Fruit fly (Drosophila melanogaster) whole organism, wandering third instar larva: ENCODE results near the gene MCTS1.

Source experiments
- Abd-B ChIP-seq: fragments of >200 bp; optimal IDR thresholded peaks from 2 replicates; lab custom pipeline; 2017; ENCODE audit warnings: missing biosample characterization, missing genetic modification characterization
- CG32264 ChIP-seq: fragments of 200-800 bp; sonication (Bioruptor generic); optimal IDR thresholded peaks from 2 replicates; lab custom pipeline; 2016; ENCODE audit warnings: missing biosample characterization, missing genetic modification characterization
- CrebA ChIP-seq: fragments of 200-800 bp; sonication (Bioruptor generic); optimal IDR thresholded peaks from 2 replicates; lab custom pipeline; 2016; ENCODE audit warnings: missing biosample characterization, mild to moderate bottlenecking, missing genetic modification characterization, borderline replicate concordance
- Dfd ChIP-seq: fragments of >200 bp; optimal IDR thresholded peaks from 2 replicates; lab custom pipeline; 2017; ENCODE audit warnings: missing biosample characterization, missing genetic modification characterization
- HLH106 ChIP-seq: fragments of 200-800 bp; optimal IDR thresholded peaks from 3 replicates; lab custom pipeline; 2019; ENCODE audit warnings: missing biosample characterization, mild to moderate bottlenecking, missing genetic modification characterization, moderate library complexity
- Hnf4 ChIP-seq: fragments of 200-800 bp; sonication (Bioruptor generic); optimal IDR thresholded peaks from 2 replicates; lab custom pipeline; 2016; ENCODE audit warnings: missing biosample characterization, mild to moderate bottlenecking, missing genetic modification characterization
- Hr78 ChIP-seq: fragments of >200 bp; optimal IDR thresholded peaks from 2 replicates; lab custom pipeline; 2017; ENCODE audit warnings: missing biosample characterization, missing genetic modification characterization
- Hr83 ChIP-seq: fragments of 200-300 bp; sonication (Bioruptor generic); optimal IDR thresholded peaks from 2 replicates; lab custom pipeline; 2016; ENCODE audit warnings: missing biosample characterization, mild to moderate bottlenecking, missing genetic modification characterization, moderate library complexity; ENCODE audit not compliant: poor library complexity, severe bottlenecking
- Jra ChIP-seq: sonication (Bioruptor generic); optimal IDR thresholded peaks from 2 replicates; lab custom pipeline; 2016; ENCODE audit warnings: missing biosample characterization, missing genetic modification characterization
- Mio ChIP-seq: sonication (Bioruptor generic); optimal IDR thresholded peaks from 2 replicates; lab custom pipeline; 2016; ENCODE audit warnings: missing biosample characterization, missing genetic modification characterization
- N ChIP-seq: fragments of >200 bp; optimal IDR thresholded peaks from 2 replicates; lab custom pipeline; 2018; ENCODE audit warnings: missing biosample characterization, missing external identifiers, missing genetic modification characterization
- OdsH ChIP-seq: fragments of 200-800 bp; sonication (Bioruptor generic); optimal IDR thresholded peaks from 2 replicates; lab custom pipeline; 2016; ENCODE audit warnings: missing biosample characterization, mild to moderate bottlenecking, missing genetic modification characterization
- Rel ChIP-seq, 2 experiments: fragments of 200-800 bp; sonication (Bioruptor generic) in 1 of 2; optimal IDR thresholded peaks; 2 replicates in 1 of 2; 3 replicates in 1 of 2; lab custom pipeline; 2016 to 2019; ENCODE audit warnings: mild to moderate bottlenecking in 2 of 2, missing biosample characterization in 2 of 2, missing genetic modification characterization in 2 of 2, moderate library complexity in 1 of 2
- Sp1 ChIP-seq: fragments of 200-800 bp; sonication (Bioruptor generic); optimal IDR thresholded peaks from 3 replicates; lab custom pipeline; 2019; ENCODE audit warnings: missing biosample characterization, mild to moderate bottlenecking, missing genetic modification characterization, moderate library complexity
- br ChIP-seq: fragments of 200-800 bp; sonication (Bioruptor generic); optimal IDR thresholded peaks from 2 replicates; lab custom pipeline; 2016; ENCODE audit warnings: missing biosample characterization, missing genetic modification characterization
- dl ChIP-seq, 2 experiments: fragments of 175-275, 200-275 bp in 1 of 2; fragments of 200-275 bp in 1 of 2; sonication (Bioruptor generic); optimal IDR thresholded peaks; lab custom pipeline; 2018; ENCODE audit warnings: mild to moderate bottlenecking in 2 of 2, missing biosample characterization in 2 of 2, missing genetic modification characterization in 2 of 2, moderate library complexity in 2 of 2; ENCODE audit not compliant: partially characterized antibody in 2 of 2, insufficient read depth in 1 of 2
- dmrt93B ChIP-seq: fragments of 200-800 bp; sonication (Bioruptor generic); optimal IDR thresholded peaks from 2 replicates; lab custom pipeline; 2018; ENCODE audit warnings: missing biosample characterization, mild to moderate bottlenecking, missing genetic modification characterization
- dsf ChIP-seq: sonication (Bioruptor generic); optimal IDR thresholded peaks from 2 replicates; lab custom pipeline; 2016; ENCODE audit warnings: missing biosample characterization, missing genetic modification characterization, borderline replicate concordance
- ey ChIP-seq: fragments of 200-800 bp; sonication (Bioruptor generic); optimal IDR thresholded peaks from 2 replicates; lab custom pipeline; 2016; ENCODE audit warnings: missing biosample characterization, missing genetic modification characterization
- foxo ChIP-seq, 2 experiments: fragments of 200-800 bp; sonication (Bioruptor generic); optimal IDR thresholded peaks; 2 replicates in 1 of 2; 3 replicates in 1 of 2; lab custom pipeline; 2016 to 2017; ENCODE audit warnings: missing biosample characterization in 2 of 2, missing genetic modification characterization in 2 of 2
- fru ChIP-seq: fragments of 200-800 bp; sonication (Bioruptor generic); optimal IDR thresholded peaks from 3 replicates; lab custom pipeline; 2016; ENCODE audit warnings: missing biosample characterization, mild to moderate bottlenecking, missing genetic modification characterization
- h ChIP-seq: fragments of 200-800 bp; sonication (Bioruptor generic); optimal IDR thresholded peaks from 3 replicates; lab custom pipeline; 2016; ENCODE audit warnings: missing biosample characterization, mild to moderate bottlenecking, missing genetic modification characterization
- jim ChIP-seq: fragments of 175-275, 200-325 bp; sonication (Bioruptor generic); optimal IDR thresholded peaks from 2 replicates; lab custom pipeline; 2016; ENCODE audit warnings: missing biosample characterization, mild to moderate bottlenecking, missing genetic modification characterization
- lola ChIP-seq: fragments of >200 bp; optimal IDR thresholded peaks from 2 replicates; lab custom pipeline; 2017; ENCODE audit warnings: missing biosample characterization, missing genetic modification characterization
- pan ChIP-seq: fragments of >200 bp; optimal IDR thresholded peaks from 2 replicates; lab custom pipeline; 2017
- psq ChIP-seq: fragments of 200-800 bp; sonication (Bioruptor generic); optimal IDR thresholded peaks from 3 replicates; lab custom pipeline; 2017; ENCODE audit warnings: missing biosample characterization, mild to moderate bottlenecking, missing genetic modification characterization, moderate library complexity
- rgr ChIP-seq: fragments of 200-800 bp; sonication (Bioruptor generic); optimal IDR thresholded peaks from 3 replicates; lab custom pipeline; 2016; ENCODE audit warnings: missing biosample characterization, mild to moderate bottlenecking, missing genetic modification characterization
- sage ChIP-seq: fragments of 200-800 bp; sonication (Bioruptor generic); optimal IDR thresholded peaks from 2 replicates; lab custom pipeline; 2016; ENCODE audit warnings: missing biosample characterization, mild to moderate bottlenecking, missing genetic modification characterization
- usp ChIP-seq: fragments of >200 bp; optimal IDR thresholded peaks from 2 replicates; lab custom pipeline; 2017; ENCODE audit warnings: missing biosample characterization, missing genetic modification characterization
- woc ChIP-seq: sonication (Bioruptor generic); optimal IDR thresholded peaks from 2 replicates; lab custom pipeline; 2016; ENCODE audit warnings: missing biosample characterization, mild to moderate bottlenecking, missing genetic modification characterization

MCTS1 gene

dm6 chrX:6059135-6059824 lies 21.6 kb downstream of the MCTS1 start:
- TF ChIP-seq jim, result no peak
- no peak for TF ChIP-seq Dfd (GFP tag; lab: Kevin White, UChicago)
- no peak for TF ChIP-seq Hr83 (GFP tag; lab: Kevin White, UChicago)
- no peak for TF ChIP-seq Mio (GFP tag; lab: Kevin White, UChicago)
- TF ChIP-seq fru, result peak; percentile 71
- TF ChIP-seq lola (GFP tag; lab: Kevin White, UChicago), result no peak
- no peak for TF ChIP-seq Hnf4
- TF ChIP-seq dmrt93B (GFP tag; lab: Kevin White, UChicago), result peak; percentile 20
- TF ChIP-seq Sp1 (GFP tag; lab: Kevin White, UChicago), result peak; percentile 1
- peak; percentile 18 for TF ChIP-seq OdsH
- TF ChIP-seq h (GFP tag; lab: Kevin White, UChicago), result peak; percentile 62
- TF ChIP-seq Hr78 (GFP tag; lab: Kevin White, UChicago), result no peak
- peak; percentile 47 for TF ChIP-seq br (GFP tag; lab: Kevin White, UChicago)
- peak in 1 of 2 experiments; percentile 63 for TF ChIP-seq foxo (GFP tag; optimal IDR thresholded peaks at IDR 0.05; lab: Kevin White, UChicago)
- TF ChIP-seq psq, result peak; percentile 1
- peak; percentile 49 for TF ChIP-seq ey (GFP tag; lab: Kevin White, UChicago)
- peak; percentile 52 for TF ChIP-seq rgr
- peak; percentile 5 for TF ChIP-seq HLH106

- TF ChIP-seq h (GFP tag; lab: Kevin White, UChicago) (peak; percentile 38), Rel (GFP tag; optimal IDR thresholded peaks at IDR 0.05; lab: Kevin White, UChicago) (no peak), Rel (tag; optimal IDR thresholded peaks at IDR 0.05; lab: Kevin White, UChicago) (peak; percentile 100), ey (GFP tag; lab: Kevin White, UChicago) (no peak), br (GFP tag; lab: Kevin White, UChicago) (no peak), dl (GFP tag; optimal IDR thresholded peaks at IDR 0.05; lab: Kevin White, UChicago; ENCODE audit: insufficient read depth in 1 of 2, partially characterized antibody in 2 of 2) (no peak), Hr83 (GFP tag; lab: Kevin White, UChicago) (no peak)
- TF ChIP-seq, all 38 proteins: peak for 2
Measured at dm6 chrX:6062160-6062559, 24.5 kb downstream of the MCTS1 start.

- TF ChIP-seq foxo (GFP tag; optimal IDR thresholded peaks at IDR 0.05; lab: Kevin White, UChicago), result no peak
- TF ChIP-seq Jra, result no peak
- no peak for TF ChIP-seq woc (GFP tag; lab: Kevin White, UChicago)
- TF ChIP-seq CrebA (GFP tag; lab: Kevin White, UChicago), result no peak
- TF ChIP-seq sage (GFP tag; lab: Kevin White, UChicago), result no peak
- no peak for TF ChIP-seq usp (GFP tag; lab: Kevin White, UChicago)
- no peak for TF ChIP-seq Hnf4
- TF ChIP-seq N (GFP tag; lab: Kevin White, UChicago), result no peak
- TF ChIP-seq psq, result no peak
Measured at dm6 chrX:6064508-6064907, 26.8 kb downstream of the MCTS1 start.

dm6 chrX:6066316-6066715 lies 28.6 kb downstream of the MCTS1 start, which contains the start of gene CG43115:
TSS of gene CG43115 (minus strand) at chrX:6066416.
- TF ChIP-seq dsf (GFP tag; lab: Kevin White, UChicago), result no peak
- TF ChIP-seq Hr78 (GFP tag; lab: Kevin White, UChicago), result no peak
- no peak for TF ChIP-seq HLH106
- TF ChIP-seq CrebA (GFP tag; lab: Kevin White, UChicago), result no peak
- no peak for TF ChIP-seq dmrt93B (GFP tag; lab: Kevin White, UChicago)
- TF ChIP-seq Abd-B (GFP tag; lab: Kevin White, UChicago), result no peak
- no peak for TF ChIP-seq h (GFP tag; lab: Kevin White, UChicago)
- TF ChIP-seq Hnf4, result no peak
- TF ChIP-seq Rel (GFP tag; optimal IDR thresholded peaks at IDR 0.05; lab: Kevin White, UChicago), result no peak
- no peak for TF ChIP-seq Rel (tag; optimal IDR thresholded peaks at IDR 0.05; lab: Kevin White, UChicago)
- TF ChIP-seq usp (GFP tag; lab: Kevin White, UChicago), result no peak
- no peak for TF ChIP-seq N (GFP tag; lab: Kevin White, UChicago)
- TF ChIP-seq ey (GFP tag; lab: Kevin White, UChicago), result no peak
- no peak for TF ChIP-seq pan (lab: Kevin White, UChicago)
- no peak for TF ChIP-seq OdsH
- TF ChIP-seq CG32264 (GFP tag; lab: Kevin White, UChicago), result no peak
- TF ChIP-seq Jra, result no peak
